Worm (Caenorhabditis elegans) whole organism, early embryonic: ENCODE results near the gene R107.2.

Experiments used
- B0310.2 ChIP-seq: sonication (generic microtip); optimal IDR thresholded peaks from 2 replicates; lab custom pipeline; 2016; ENCODE audit warnings: mild to moderate bottlenecking, missing genetic modification characterization, missing compliant biosample characterization
- F13C5.2 ChIP-seq: sonication (generic microtip); optimal IDR thresholded peaks from 2 replicates; lab custom pipeline; 2017; ENCODE audit warnings: mild to moderate bottlenecking, missing genetic modification characterization, inconsistent platforms, missing compliant biosample characterization
- aly-1 ChIP-seq: sonication (generic microtip); optimal IDR thresholded peaks from 2 replicates; lab custom pipeline; 2016; ENCODE audit warnings: missing genetic modification characterization, missing compliant biosample characterization
- ama-1 ChIP-seq: fragments of 150-350 bp; optimal IDR thresholded peaks from 2 replicates; lab custom pipeline; 2014
- ceh-13 ChIP-seq: fragments of 200-800 bp; sonication (Bioruptor generic); optimal IDR thresholded peaks from 2 replicates; lab custom pipeline; 2018; ENCODE audit warnings: mild to moderate bottlenecking, missing genetic modification characterization, missing compliant biosample characterization
- ceh-36 ChIP-seq: sonication (generic microtip); optimal IDR thresholded peaks from 2 replicates; lab custom pipeline; 2016; ENCODE audit warnings: missing genetic modification characterization, inconsistent platforms, missing compliant biosample characterization
- ets-7 ChIP-seq: sonication (generic microtip); optimal IDR thresholded peaks from 2 replicates; lab custom pipeline; 2016; ENCODE audit warnings: missing genotype, missing genetic modification characterization, missing compliant biosample characterization
- flt-1 ChIP-seq: fragments of 200-800 bp; sonication (Bioruptor generic); IDR thresholded peaks from 2 replicates; pipeline ENCODE4 v1.3.6; 2022; ENCODE audit warnings: missing genetic modification characterization, missing compliant biosample characterization
- hmbx-1 ChIP-seq: sonication (generic microtip); optimal IDR thresholded peaks from 2 replicates; lab custom pipeline; 2016; ENCODE audit warnings: mild to moderate bottlenecking, missing genetic modification characterization, missing compliant biosample characterization
- hmg-4 ChIP-seq: fragments of 200-800 bp; sonication (Bioruptor generic); optimal IDR thresholded peaks from 2 replicates; lab custom pipeline; 2018; ENCODE audit warnings: mild to moderate bottlenecking, missing genetic modification characterization, missing compliant biosample characterization
- hnd-1 ChIP-seq: sonication (generic microtip); optimal IDR thresholded peaks from 2 replicates; lab custom pipeline; 2016; ENCODE audit warnings: missing genetic modification characterization, missing compliant biosample characterization
- pes-1 ChIP-seq: fragments of 200-800 bp; sonication (Bioruptor generic); IDR thresholded peaks from 2 replicates; pipeline ENCODE4 v1.3.6; 2022; ENCODE audit warnings: missing genetic modification reagents, missing genetic modification characterization, missing compliant biosample characterization
- scrt-1 ChIP-seq: fragments of 200-800 bp; sonication (Bioruptor generic); IDR thresholded peaks from 2 replicates; pipeline ENCODE4 v1.3.6; 2022; ENCODE audit warnings: missing genetic modification characterization, missing compliant biosample characterization
- sea-1 ChIP-seq: fragments of 200-800 bp; sonication (Bioruptor generic); conservative IDR thresholded peaks from 2 replicates; pipeline ENCODE4 v1.3.6; 2022; ENCODE audit warnings: missing genetic modification characterization, missing compliant biosample characterization
- tbx-11 ChIP-seq: fragments of 200-800 bp; sonication (Bioruptor generic); IDR thresholded peaks from 2 replicates; pipeline ENCODE4 v1.3.6; 2022; ENCODE audit warnings: missing genetic modification characterization, missing compliant biosample characterization
- tbx-37 ChIP-seq: fragments of 200-800 bp; sonication (Bioruptor generic); conservative IDR thresholded peaks from 2 replicates; pipeline ENCODE4 v1.3.6; 2022; ENCODE audit warnings: missing genetic modification reagents, missing genetic modification characterization, missing compliant biosample characterization
- tra-4 ChIP-seq: sonication (generic microtip); optimal IDR thresholded peaks from 2 replicates; lab custom pipeline; 2017; ENCODE audit warnings: missing genetic modification characterization, missing compliant biosample characterization

R107.2 gene

DNA sequence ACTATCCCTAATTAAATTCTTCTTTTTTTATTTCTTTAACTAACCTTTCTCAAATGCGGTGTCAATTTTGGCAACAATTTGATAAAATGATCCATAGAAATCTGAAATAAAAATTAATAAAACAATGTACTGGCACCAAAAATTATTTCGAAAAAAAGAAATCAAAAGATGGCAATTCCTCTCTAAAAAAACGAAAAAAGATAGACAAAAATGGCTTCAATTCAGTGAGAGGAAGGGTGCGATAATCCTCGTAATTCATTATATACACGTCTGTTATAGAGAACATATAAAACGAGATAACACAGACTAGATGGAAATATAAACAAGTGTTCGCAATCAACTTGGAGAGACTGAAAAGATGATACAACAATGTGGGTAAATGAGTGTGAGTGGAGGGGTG lies at the start of gene R107.2:
Gene R107.2, minus strand, starts transcription at position 101 of the 400 bp plus-strand sequence.
- no peak for TF ChIP-seq flt-1 (GFP tag; lab: Robert Waterston, UW)
- TF ChIP-seq ceh-13 (GFP tag; lab: Kevin White, UChicago), result no peak
- no peak for TF ChIP-seq sea-1 (GFP tag; lab: Robert Waterston, UW)

DNA sequence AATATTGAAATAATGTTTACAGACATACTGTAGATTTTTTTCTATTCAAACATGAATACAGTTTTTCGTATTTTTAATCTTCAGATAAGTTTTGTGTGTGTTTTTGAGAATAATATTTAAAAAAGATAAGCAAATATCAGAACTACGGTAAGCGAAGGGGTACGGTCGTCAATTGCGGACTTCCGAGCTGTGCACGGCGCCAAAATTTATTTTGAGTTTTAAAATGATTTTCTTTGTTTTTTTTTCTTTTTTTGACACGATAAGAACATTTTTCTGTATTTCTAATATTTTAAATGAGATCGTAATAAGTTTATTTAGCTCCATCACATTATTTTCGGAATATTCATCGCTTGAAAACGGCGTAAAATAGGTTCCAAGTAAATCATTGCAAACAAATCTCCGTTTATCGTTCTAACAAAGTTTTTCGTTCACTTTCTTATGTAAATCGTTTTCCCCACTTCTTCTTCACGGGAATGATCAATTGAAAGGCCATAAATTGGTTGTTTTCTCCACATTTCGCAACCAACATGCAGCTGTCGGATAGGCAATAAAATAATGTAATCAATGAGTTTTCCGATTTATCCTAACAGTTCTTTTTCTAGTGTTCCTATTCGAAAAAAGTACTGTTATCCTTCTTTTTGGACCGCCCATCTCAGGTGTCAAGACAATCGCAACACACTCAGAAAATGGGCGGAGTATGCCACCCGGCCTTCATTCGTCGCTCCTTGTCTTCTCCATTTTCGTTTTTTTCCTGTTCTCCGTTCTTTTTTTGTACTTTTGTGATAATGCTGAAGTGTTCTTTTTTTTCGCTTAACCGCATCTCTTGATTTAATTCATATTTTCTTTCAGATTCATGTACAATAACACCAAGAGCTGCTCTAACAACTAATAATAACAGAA lies 45.9 kb upstream of the R107.2 start, which contains the start of gene glp-1:
Gene glp-1, plus strand, starts transcription at position 850 of the 900 bp plus-strand sequence.
- TF ChIP-seq F13C5.2 (tag; lab: Kevin White, UChicago), result no peak
- TF ChIP-seq ceh-13 (GFP tag; lab: Kevin White, UChicago), result no peak
- TF ChIP-seq hnd-1 (tag; lab: Kevin White, UChicago), result no peak
- no peak for TF ChIP-seq aly-1 (tag; lab: Kevin White, UChicago)
- TF ChIP-seq scrt-1, result no peak
- no peak for TF ChIP-seq tbx-11 (GFP tag; lab: Robert Waterston, UW)
- TF ChIP-seq hmg-4 (GFP tag; lab: Kevin White, UChicago), result no peak

ce11 chrIII:9089325-9089823 lies 43.6 kb upstream of the R107.2 start, which contains the start of the genes mccc-2 and mrpl-44:
TSS of gene mccc-2 (minus strand) at chrIII:9089375.
TSS of gene mrpl-44 (minus strand) at chrIII:9089375.
- TF ChIP-seq tbx-37 (no peak), ceh-36 (tag; lab: Kevin White, UChicago) (no peak), B0310.2 (tag; lab: Kevin White, UChicago) (no peak), hmbx-1 (tag; lab: Kevin White, UChicago) (no peak), scrt-1 (no peak), F13C5.2 (tag; lab: Kevin White, UChicago) (peak; percentile 16), sea-1 (GFP tag; lab: Robert Waterston, UW) (no peak)

- no peak for TF ChIP-seq hnd-1 (tag; lab: Kevin White, UChicago)
- no peak for TF ChIP-seq tbx-11 (GFP tag; lab: Robert Waterston, UW)
- TF ChIP-seq hmbx-1 (tag; lab: Kevin White, UChicago), result no peak
- TF ChIP-seq sea-1 (GFP tag; lab: Robert Waterston, UW), result no peak
- no peak for TF ChIP-seq pes-1
- no peak for TF ChIP-seq scrt-1
- TF ChIP-seq ets-7, result no peak
- no peak for TF ChIP-seq ceh-13 (GFP tag; lab: Kevin White, UChicago)
- TF ChIP-seq hmg-4 (GFP tag; lab: Kevin White, UChicago), result no peak
Observed at ce11 chrIII:9084329-9084728, 38.6 kb upstream of the R107.2 start.

DNA sequence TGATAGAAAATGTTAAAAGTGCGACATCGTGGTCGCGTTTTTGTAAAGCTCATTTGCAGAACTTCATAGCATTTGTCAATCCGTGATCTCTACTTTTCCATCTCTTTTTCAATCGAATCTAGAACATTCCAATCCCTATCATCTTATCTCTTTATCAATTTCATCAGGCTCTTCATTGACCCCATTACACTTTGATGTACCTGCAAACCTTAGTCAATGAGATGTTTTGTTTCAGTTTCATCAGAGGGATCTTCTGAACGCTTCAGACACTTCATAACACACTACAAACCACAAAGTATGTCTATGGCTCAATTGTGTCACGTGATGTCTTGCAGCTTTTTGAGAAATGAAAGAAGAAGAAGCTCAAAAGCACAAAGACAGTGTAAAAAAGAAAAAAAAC lies 37.4 kb upstream of the R107.2 start:
- no peak for TF ChIP-seq ama-1 (lab: Kevin White, UChicago)
- TF ChIP-seq ceh-36 (tag; lab: Kevin White, UChicago), result no peak
- TF ChIP-seq pes-1, result no peak
- TF ChIP-seq ets-7, result no peak
- no peak for TF ChIP-seq hmg-4 (GFP tag; lab: Kevin White, UChicago)
- TF ChIP-seq tra-4 (tag; lab: Kevin White, UChicago), result no peak
- no peak for TF ChIP-seq tbx-11 (GFP tag; lab: Robert Waterston, UW)

- TF ChIP-seq ceh-36 (tag; lab: Kevin White, UChicago), result no peak
- TF ChIP-seq tbx-37, result no peak
- no peak for TF ChIP-seq ets-7
- TF ChIP-seq aly-1 (tag; lab: Kevin White, UChicago), result no peak
- no peak for TF ChIP-seq hnd-1 (tag; lab: Kevin White, UChicago)
- TF ChIP-seq hmbx-1 (tag; lab: Kevin White, UChicago), result no peak
- TF ChIP-seq pes-1, result no peak
- no peak for TF ChIP-seq tbx-11 (GFP tag; lab: Robert Waterston, UW)
- no peak for TF ChIP-seq hmg-4 (GFP tag; lab: Kevin White, UChicago)
Observed at ce11 chrIII:9081763-9082162, 36.0 kb upstream of the R107.2 start, which contains the start of gene far-2. TSS of gene far-2 (plus strand) at chrIII:9081828.

DNA sequence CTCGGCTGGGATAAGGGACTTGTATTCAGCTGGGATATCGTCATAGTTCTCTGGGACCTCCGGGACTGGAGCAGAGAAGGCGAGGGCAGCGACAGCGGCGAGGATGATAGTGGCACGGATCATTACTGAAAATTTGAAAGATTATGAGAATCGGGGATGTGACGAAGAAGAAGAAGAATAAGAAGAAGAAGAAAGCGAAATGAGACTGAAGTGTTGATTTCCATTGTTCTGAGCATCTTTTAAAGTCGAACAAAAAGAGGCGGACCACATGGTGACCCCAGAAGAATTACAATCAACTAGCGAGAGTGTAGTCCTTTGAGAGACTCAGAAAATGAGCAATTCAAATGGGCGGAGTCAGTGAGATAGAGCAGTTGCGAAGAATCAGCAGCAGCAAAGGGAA lies 35.3 kb upstream of the R107.2 start, which contains the start of gene far-1:
Gene far-1, minus strand, starts transcription at position 125 of the 400 bp plus-strand sequence.
- TF ChIP-seq tbx-11 (GFP tag; lab: Robert Waterston, UW) (no peak), ets-7 (no peak), hmbx-1 (tag; lab: Kevin White, UChicago) (no peak), hnd-1 (tag; lab: Kevin White, UChicago) (no peak), sea-1 (GFP tag; lab: Robert Waterston, UW) (no peak), tra-4 (tag; lab: Kevin White, UChicago) (no peak), ceh-13 (GFP tag; lab: Kevin White, UChicago) (no peak), tbx-37 (no peak), ama-1 (lab: Kevin White, UChicago) (no peak), scrt-1 (no peak), aly-1 (tag; lab: Kevin White, UChicago) (no peak), B0310.2 (tag; lab: Kevin White, UChicago) (no peak), F13C5.2 (tag; lab: Kevin White, UChicago) (no peak), ceh-36 (tag; lab: Kevin White, UChicago) (no peak), pes-1 (no peak)

- TF ChIP-seq F13C5.2 (tag; lab: Kevin White, UChicago), result no peak
- no peak for TF ChIP-seq sea-1 (GFP tag; lab: Robert Waterston, UW)
- no peak for TF ChIP-seq tbx-11 (GFP tag; lab: Robert Waterston, UW)
- TF ChIP-seq tbx-37, result no peak
- TF ChIP-seq ets-7, result no peak
- TF ChIP-seq B0310.2 (tag; lab: Kevin White, UChicago), result no peak
- no peak for TF ChIP-seq hmbx-1 (tag; lab: Kevin White, UChicago)
- TF ChIP-seq hnd-1 (tag; lab: Kevin White, UChicago), result no peak
- no peak for TF ChIP-seq hmg-4 (GFP tag; lab: Kevin White, UChicago)
- TF ChIP-seq tra-4 (tag; lab: Kevin White, UChicago), result no peak
- TF ChIP-seq flt-1 (GFP tag; lab: Robert Waterston, UW), result no peak
- no peak for TF ChIP-seq aly-1 (tag; lab: Kevin White, UChicago)
- no peak for TF ChIP-seq ceh-36 (tag; lab: Kevin White, UChicago)
- no peak for TF ChIP-seq ceh-13 (GFP tag; lab: Kevin White, UChicago)
Observed at ce11 chrIII:9080127-9080526, 34.4 kb upstream of the R107.2 start.
